Fruit fly (Drosophila melanogaster): ENCODE measurements around the gene CG10405.

CG10405 gene

dm6 chr3R:16497379-16497778, 43.1 kb downstream of the CG10405 start (continued):
- TF ChIP-seq Six4 (GFP tag; optimal IDR thresholded peaks at IDR 0.05) (peak; percentile 80), Ptx1 (GFP tag; IDR thresholded peaks at IDR 0.05) (peak; percentile 92), CG1647 (GFP tag; optimal IDR thresholded peaks at IDR 0.05) (peak; percentile 69), CoRest (tag; optimal IDR thresholded peaks at IDR 0.05) (peak; percentile 82), Ets65A (GFP tag) (peak; percentile 95), Camta (GFP tag; optimal IDR thresholded peaks at IDR 0.05) (peak; percentile 65), CG4360 (GFP tag; IDR thresholded peaks at IDR 0.05) (peak; percentile 66), CG12299 (tag; optimal IDR thresholded peaks at IDR 0.05) (peak; percentile 53), Gsc (GFP tag; IDR thresholded peaks at IDR 0.05) (peak; percentile 68), sob (GFP tag; IDR thresholded peaks at IDR 0.05) (peak; percentile 92), gfzf (GFP tag; optimal IDR thresholded peaks at IDR 0.05) (no peak), CG11456 (GFP tag; IDR thresholded peaks at IDR 0.05) (peak; percentile 97), CG15696 (tag; optimal IDR thresholded peaks at IDR 0.05) (peak; percentile 86), MESR4 (GFP tag; optimal IDR thresholded peaks at IDR 0.05) (peak; percentile 4), tll (GFP tag; optimal IDR thresholded peaks at IDR 0.05) (no peak), sd (tag; optimal IDR thresholded peaks at IDR 0.05) (peak; percentile 51), CG6689 (GFP tag; IDR thresholded peaks at IDR 0.05) (peak; percentile 83), pb (GFP tag; optimal IDR thresholded peaks at IDR 0.05) (peak; percentile 36), pan (optimal IDR thresholded peaks at IDR 0.05) (no peak), pan (GFP tag; optimal IDR thresholded peaks at IDR 0.05 in 1 of 2, IDR thresholded peaks at IDR 0.05 in 1 of 2) (peak in 1 of 2 experiments; percentile 88), CG12104 (GFP tag; optimal IDR thresholded peaks at IDR 0.05) (peak; percentile 76), CG13624 (GFP tag; optimal IDR thresholded peaks at IDR 0.05) (peak; percentile 70), trh (GFP tag; optimal IDR thresholded peaks at IDR 0.05) (peak; percentile 66), pros (GFP tag; optimal IDR thresholded peaks at IDR 0.05) (no peak), CG10979 (tag; optimal IDR thresholded peaks at IDR 0.05) (peak; percentile 82), hb (GFP tag; IDR thresholded peaks at IDR 0.05; ENCODE audit: partially characterized antibody) (no peak), Awh (GFP tag; IDR thresholded peaks at IDR 0.05) (peak; percentile 83), luna (GFP tag; optimal IDR thresholded peaks at IDR 0.05) (no peak), CG2202 (tag; optimal IDR thresholded peaks at IDR 0.05) (peak; percentile 64), Gug (GFP tag; IDR thresholded peaks at IDR 0.05) (peak; percentile 75; the same call in 3 of the 4 replicates), sqz (GFP tag; optimal IDR thresholded peaks at IDR 0.05) (peak; percentile 70), Hr51 (GFP tag; optimal IDR thresholded peaks at IDR 0.05) (peak; percentile 67 to 88), wor (GFP tag; IDR thresholded peaks at IDR 0.05) (peak; percentile 46; the same call in 1 of the 2 replicates), klu (GFP tag; IDR thresholded peaks at IDR 0.05) (peak; percentile 48; the same call in 1 of the 2 replicates), jumu (GFP tag; optimal IDR thresholded peaks at IDR 0.05) (peak; percentile 26), CG8388 (GFP tag; optimal IDR thresholded peaks at IDR 0.05) (peak; percentile 74), CG10431 (GFP tag; optimal IDR thresholded peaks at IDR 0.05) (peak; percentile 52), Atf3 (GFP tag; optimal IDR thresholded peaks at IDR 0.05) (peak; percentile 20), Vsx1 (GFP tag; optimal IDR thresholded peaks at IDR 0.05) (peak; percentile 66), CG7928 (GFP tag; optimal IDR thresholded peaks at IDR 0.05) (peak; percentile 37), sisA (GFP tag; IDR thresholded peaks at IDR 0.05) (peak; percentile 89), CG6654 (GFP tag; optimal IDR thresholded peaks at IDR 0.05) (peak; percentile 30), CG10147 (GFP tag; optimal IDR thresholded peaks at IDR 0.05) (peak; percentile 76), Lpt (GFP tag; optimal IDR thresholded peaks at IDR 0.05) (no peak), crp (GFP tag; optimal IDR thresholded peaks at IDR 0.05) (peak in 1 of 2 experiments; percentile 29), zf30C (GFP tag; optimal IDR thresholded peaks at IDR 0.05) (peak; percentile 90), NfI (GFP tag; optimal IDR thresholded peaks at IDR 0.05) (peak; percentile 90), CG9932 (GFP tag; IDR thresholded peaks at IDR 0.05) (peak; percentile 92), pho (GFP tag; optimal IDR thresholded peaks at IDR 0.05) (peak; percentile 61), CG18599 (GFP tag; optimal IDR thresholded peaks at IDR 0.05) (peak; percentile 85)
